Fruit fly (Drosophila melanogaster) whole organism, embryonic: Measurements from ENCODE around the gene heix.

Source experiments
- Ada2b ChIP-seq: fragments of 200-800 bp; sonication (Bioruptor generic); IDR thresholded peaks from 2 replicates; pipeline ENCODE4 v1.3.6; 2022; ENCODE audit warnings: missing biosample characterization, missing genetic modification characterization
- B-H2 ChIP-seq: fragments of 200-800 bp; sonication (Bioruptor generic); optimal IDR thresholded peaks from 2 replicates; lab custom pipeline; 2018; ENCODE audit warnings: missing biosample characterization, mild to moderate bottlenecking, missing genetic modification characterization
- Bteb2 ChIP-seq: fragments of 200-800 bp; sonication (Bioruptor generic); optimal IDR thresholded peaks from 2 replicates; lab custom pipeline; 2016; ENCODE audit warnings: missing biosample characterization, missing genetic modification characterization
- CG11093 ChIP-seq: fragments of 200-800 bp; sonication (Bioruptor generic); IDR thresholded peaks from 3 replicates; pipeline ENCODE4 v1.3.6; 2022; ENCODE audit warnings: missing biosample characterization, missing genetic modification characterization
- CG11247 ChIP-seq: fragments of 200-800 bp; sonication (Bioruptor generic); IDR thresholded peaks from 2 replicates; pipeline ENCODE4 v1.3.6; 2022; ENCODE audit warnings: missing biosample characterization, missing genetic modification characterization
- CG11723 ChIP-seq: fragments of 200-800 bp; sonication (Bioruptor generic); optimal IDR thresholded peaks from 2 replicates; lab custom pipeline; 2017; ENCODE audit warnings: missing biosample characterization, mild to moderate bottlenecking, missing genetic modification characterization
- CG12659 ChIP-seq: fragments of 200-800 bp; sonication (Bioruptor generic); optimal IDR thresholded peaks from 3 replicates; lab custom pipeline; 2017; ENCODE audit warnings: mild to moderate bottlenecking, missing biosample characterization, missing genetic modification reagents, missing genetic modification characterization
- CG12744 ChIP-seq: fragments of 200-800 bp; sonication (Bioruptor generic); optimal IDR thresholded peaks from 2 replicates; lab custom pipeline; 2016; ENCODE audit warnings: missing biosample characterization, missing genetic modification characterization
- CG13424 ChIP-seq: fragments of 200-800 bp; sonication (Bioruptor generic); optimal IDR thresholded peaks from 2 replicates; lab custom pipeline; 2019; ENCODE audit warnings: missing biosample characterization, mild to moderate bottlenecking, missing genetic modification characterization, moderate library complexity
- CG13894 ChIP-seq: fragments of 200-800 bp; sonication (Bioruptor generic); optimal IDR thresholded peaks from 3 replicates; lab custom pipeline; 2018; ENCODE audit warnings: missing biosample characterization, mild to moderate bottlenecking, missing genetic modification characterization, moderate library complexity
- CG14441 ChIP-seq: fragments of 200-800 bp; sonication (Bioruptor generic); IDR thresholded peaks from 2 replicates; pipeline ENCODE4 v1.3.6; 2022; ENCODE audit warnings: missing biosample characterization, missing genetic modification characterization
- CG1603 ChIP-seq: fragments of 200-800 bp; sonication (Bioruptor generic); optimal IDR thresholded peaks from 2 replicates; lab custom pipeline; 2019; ENCODE audit warnings: missing biosample characterization, mild to moderate bottlenecking, missing genetic modification characterization, moderate library complexity
- CG17328 ChIP-seq: fragments of 200-800 bp; sonication (Bioruptor generic); IDR thresholded peaks from 2 replicates; pipeline ENCODE4 v1.3.6; 2022; ENCODE audit warnings: missing biosample characterization, missing genetic modification characterization
- CG17802 ChIP-seq: fragments of 200-800 bp; sonication (Bioruptor generic); optimal IDR thresholded peaks from 2 replicates; lab custom pipeline; 2018; ENCODE audit warnings: missing biosample characterization, mild to moderate bottlenecking, missing genetic modification characterization, moderate library complexity
- CG2116 ChIP-seq: fragments of 200-800 bp; sonication (Bioruptor generic); optimal IDR thresholded peaks from 3 replicates; lab custom pipeline; 2018; ENCODE audit warnings: missing biosample characterization, mild to moderate bottlenecking, missing genetic modification characterization
- CG30020 ChIP-seq: fragments of 200-800 bp; optimal IDR thresholded peaks from 2 replicates; lab custom pipeline; 2019; ENCODE audit warnings: missing biosample characterization, mild to moderate bottlenecking, missing genetic modification characterization, moderate library complexity
- CG34376 ChIP-seq: fragments of 200-800 bp; sonication (Bioruptor generic); optimal IDR thresholded peaks from 2 replicates; lab custom pipeline; 2018; ENCODE audit warnings: missing biosample characterization, mild to moderate bottlenecking, missing genetic modification characterization
- CG4282 ChIP-seq: fragments of 200-800 bp; sonication (Bioruptor generic); optimal IDR thresholded peaks from 2 replicates; lab custom pipeline; 2016; ENCODE audit warnings: missing biosample characterization, missing genetic modification characterization
- CG4404 ChIP-seq: fragments of 200-800 bp; sonication (Bioruptor generic); IDR thresholded peaks from 2 replicates; pipeline ENCODE4 v1.3.6; 2022; ENCODE audit warnings: missing biosample characterization, missing genetic modification characterization
- CG4424 ChIP-seq: fragments of 200-800 bp; sonication (Bioruptor generic); optimal IDR thresholded peaks from 3 replicates; lab custom pipeline; 2016; ENCODE audit warnings: missing biosample characterization, missing genetic modification characterization
- CG4820 ChIP-seq: fragments of 200-800 bp; sonication (Bioruptor generic); optimal IDR thresholded peaks from 3 replicates; lab custom pipeline; 2016; ENCODE audit warnings: missing biosample characterization, missing genetic modification characterization
- CG5953 ChIP-seq: fragments of 200-800 bp; sonication (Bioruptor generic); IDR thresholded peaks from 2 replicates; pipeline ENCODE4 v1.3.6; 2022; ENCODE audit warnings: missing biosample characterization, missing genetic modification characterization
- CG6791 ChIP-seq: fragments of 200-800 bp; sonication (Bioruptor generic); IDR thresholded peaks from 3 replicates; pipeline ENCODE4 v1.3.6; 2022; ENCODE audit warnings: missing biosample characterization, missing genetic modification characterization; ENCODE audit not compliant: partially characterized antibody
- CG9797 ChIP-seq: fragments of 200-800 bp; sonication (Bioruptor generic); optimal IDR thresholded peaks from 3 replicates; lab custom pipeline; 2018; ENCODE audit warnings: missing biosample characterization, mild to moderate bottlenecking, missing genetic modification characterization
- CHES-1-like ChIP-seq: fragments of 200-800 bp; sonication (Bioruptor generic); optimal IDR thresholded peaks from 2 replicates; lab custom pipeline; 2016; ENCODE audit warnings: missing biosample characterization, missing genetic modification characterization
- CkIIα-i1 ChIP-seq: fragments of 200-800 bp; sonication (Bioruptor generic); IDR thresholded peaks from 2 replicates; pipeline ENCODE4 v1.3.6; 2022; ENCODE audit warnings: missing biosample characterization, missing genetic modification characterization
- Hmr ChIP-seq: fragments of 200-800 bp; sonication (Bioruptor generic); optimal IDR thresholded peaks from 3 replicates; lab custom pipeline; 2017; ENCODE audit warnings: mild to moderate bottlenecking, missing biosample characterization, missing genetic modification reagents, missing genetic modification characterization
- Hr3 ChIP-seq: fragments of 200-800 bp; sonication (Bioruptor generic); optimal IDR thresholded peaks from 3 replicates; lab custom pipeline; 2016; ENCODE audit warnings: missing biosample characterization, missing genetic modification characterization
- Lpt ChIP-seq: fragments of >200 bp; optimal IDR thresholded peaks from 2 replicates; lab custom pipeline; 2018; ENCODE audit warnings: missing biosample characterization, missing genetic modification characterization
- Med ChIP-seq: fragments of 200-800 bp; sonication (Bioruptor generic); peaks from one replicate; lab custom pipeline; 2016; ENCODE audit warnings: missing biosample characterization, missing genetic modification characterization, mild to moderate bottlenecking, inconsistent platforms, moderate library complexity
- Meics ChIP-seq: fragments of 200-800 bp; sonication (Bioruptor generic); optimal IDR thresholded peaks from 2 replicates; lab custom pipeline; 2017; ENCODE audit warnings: missing biosample characterization, mild to moderate bottlenecking, missing genetic modification characterization
- Optix ChIP-seq: fragments of 200-800 bp; sonication (Bioruptor generic); IDR thresholded peaks from 3 replicates; pipeline ENCODE4 v1.3.6; 2022; ENCODE audit warnings: missing biosample characterization, missing genetic modification characterization
- Sry-δ ChIP-seq: fragments of 200-800 bp; sonication (Bioruptor generic); optimal IDR thresholded peaks from 2 replicates; lab custom pipeline; 2016; ENCODE audit warnings: missing biosample characterization, missing genetic modification characterization
- ara ChIP-seq: fragments of 200-800 bp; sonication (Bioruptor generic); IDR thresholded peaks from 2 replicates; pipeline ENCODE4 v1.3.6; 2022; ENCODE audit warnings: missing biosample characterization, missing genetic modification characterization
- ci ChIP-seq: fragments of 200-800 bp; sonication (Bioruptor generic); IDR thresholded peaks from 3 replicates; pipeline ENCODE4 v1.3.6; 2022; ENCODE audit warnings: missing biosample characterization, missing genetic modification characterization
- corto ChIP-seq: fragments of 200-800 bp; sonication (Bioruptor generic); optimal IDR thresholded peaks from 2 replicates; lab custom pipeline; 2016; ENCODE audit warnings: missing biosample characterization, mild to moderate bottlenecking, missing genetic modification characterization, moderate library complexity
- en ChIP-seq: fragments of 200-800 bp; sonication (Bioruptor generic); optimal IDR thresholded peaks from 2 replicates; lab custom pipeline; 2016; ENCODE audit warnings: missing biosample characterization, missing genetic modification characterization
- ewg ChIP-seq: fragments of 200-800 bp; sonication (Bioruptor generic); optimal IDR thresholded peaks from 3 replicates; lab custom pipeline; 2017; ENCODE audit warnings: mild to moderate bottlenecking, missing biosample characterization, missing genetic modification reagents, missing genetic modification characterization
- fd3F ChIP-seq: fragments of 200-800 bp; sonication (Bioruptor generic); optimal IDR thresholded peaks from 2 replicates; lab custom pipeline; 2018; ENCODE audit warnings: missing biosample characterization, mild to moderate bottlenecking, missing genetic modification characterization, moderate library complexity
- jumu ChIP-seq: fragments of 200-800 bp; sonication (Bioruptor generic); optimal IDR thresholded peaks from 3 replicates; lab custom pipeline; 2016; ENCODE audit warnings: missing biosample characterization, missing genetic modification characterization
- kni ChIP-seq: fragments of 200-800 bp; sonication (Bioruptor generic); optimal IDR thresholded peaks from 3 replicates; lab custom pipeline; 2017; ENCODE audit warnings: mild to moderate bottlenecking, missing biosample characterization, missing genetic modification reagents, missing genetic modification characterization
- lab ChIP-seq: fragments of 200-800 bp; sonication (Bioruptor generic); optimal IDR thresholded peaks from 3 replicates; lab custom pipeline; 2017; ENCODE audit warnings: missing biosample characterization, missing genetic modification characterization, mild to moderate bottlenecking, moderate library complexity, missing genetic modification reagents
- psq ChIP-seq: fragments of 200-800 bp; sonication (Bioruptor generic); optimal IDR thresholded peaks from 2 replicates; lab custom pipeline; 2017; ENCODE audit warnings: missing biosample characterization, missing genetic modification characterization
- pzg ChIP-seq: fragments of 200-800 bp; sonication (Bioruptor generic); optimal IDR thresholded peaks from 3 replicates; lab custom pipeline; 2018; ENCODE audit warnings: missing biosample characterization, mild to moderate bottlenecking, missing genetic modification characterization, moderate library complexity
- repo ChIP-seq: fragments of 200-800 bp; sonication (Bioruptor generic); optimal IDR thresholded peaks from 2 replicates; lab custom pipeline; 2016; ENCODE audit warnings: missing biosample characterization, missing genetic modification characterization
- sc ChIP-seq, 3 experiments: fragments of >200 bp in 2 of 3; fragments of 200-800 bp in 1 of 3; sonication (Bioruptor generic) in 1 of 3; optimal IDR thresholded peaks; 2 replicates in 2 of 3; 3 replicates in 1 of 3; lab custom pipeline; 2017; ENCODE audit warnings: mild to moderate bottlenecking in 1 of 3, missing biosample characterization in 1 of 3, missing genetic modification characterization in 1 of 3, missing genetic modification reagents in 1 of 3
- sd ChIP-seq: fragments of 200-800 bp; sonication (Bioruptor generic); optimal IDR thresholded peaks from 3 replicates; lab custom pipeline; 2018; ENCODE audit warnings: missing biosample characterization, mild to moderate bottlenecking, missing genetic modification characterization, moderate library complexity
- sna ChIP-seq: fragments of 200-800 bp; sonication (Bioruptor generic); IDR thresholded peaks from 2 replicates; pipeline ENCODE4 v1.3.6; 2022; ENCODE audit warnings: missing biosample characterization, missing genetic modification characterization; ENCODE audit not compliant: partially characterized antibody
- trem ChIP-seq: fragments of 200-800 bp; optimal IDR thresholded peaks from 3 replicates; lab custom pipeline; 2019; ENCODE audit warnings: missing biosample characterization, mild to moderate bottlenecking, missing genetic modification characterization, moderate library complexity
- z ChIP-seq: fragments of 200-800 bp; sonication (Bioruptor generic); IDR thresholded peaks from 3 replicates; pipeline ENCODE4 v1.3.6; 2022; ENCODE audit warnings: missing biosample characterization, missing genetic modification characterization
- zf30C ChIP-seq: fragments of 200-800 bp; sonication (Bioruptor generic); optimal IDR thresholded peaks from 3 replicates; lab custom pipeline; 2018; ENCODE audit warnings: missing biosample characterization, mild to moderate bottlenecking, missing genetic modification characterization

The heix gene

dm6 chr2L:16315027-16315426 is 15.4 kb upstream of the heix start (continued):
- no peak for TF ChIP-seq sc (optimal IDR thresholded peaks at IDR 0.05; lab: Kevin White, UChicago)
- TF ChIP-seq sc (GFP tag; optimal IDR thresholded peaks at IDR 0.05; lab: Kevin White, UChicago): no peak
- TF ChIP-seq CG12659 (GFP tag; lab: Kevin White, UChicago): no peak
- no peak for TF ChIP-seq sna
- peak; percentile 6 for TF ChIP-seq Meics (GFP tag; lab: Kevin White, UChicago)
- TF ChIP-seq CG13424: no peak
- no peak for TF ChIP-seq CHES-1-like (GFP tag; lab: Kevin White, UChicago)
- TF ChIP-seq jumu: no peak
- no peak for TF ChIP-seq CG4424 (GFP tag; lab: Kevin White, UChicago)
- TF ChIP-seq CG2116 (GFP tag; lab: Kevin White, UChicago): no peak
- no peak for TF ChIP-seq Hr3 (GFP tag; lab: Kevin White, UChicago)
- TF ChIP-seq psq: no peak
- TF ChIP-seq lab (GFP tag; lab: Kevin White, UChicago): peak; percentile 61
- TF ChIP-seq CG5953 (GFP tag; lab: Robert Waterston, UW): no peak
- TF ChIP-seq CG4282 (GFP tag; lab: Kevin White, UChicago): no peak
- TF ChIP-seq fd3F: no peak
- no peak for TF ChIP-seq trem (tag; lab: Kevin White, UChicago)
- TF ChIP-seq zf30C: no peak
- TF ChIP-seq Bteb2: no peak
- TF ChIP-seq ci (GFP tag; lab: Robert Waterston, UW): peak; percentile 48; the same call in 1 of the 3 replicates
- TF ChIP-seq CG17328 (GFP tag; lab: Robert Waterston, UW): no peak
- TF ChIP-seq Ada2b (GFP tag; lab: Robert Waterston, UW): no peak
- no peak for TF ChIP-seq Optix
- TF ChIP-seq CG17802 (tag; lab: Kevin White, UChicago): no peak
- no peak for TF ChIP-seq CG1603
- no peak for TF ChIP-seq ewg (GFP tag; lab: Kevin White, UChicago)
- TF ChIP-seq CG34376 (GFP tag; lab: Kevin White, UChicago): peak; percentile 87
- no peak for TF ChIP-seq CG11247 (GFP tag; lab: Robert Waterston, UW)
- no peak for TF ChIP-seq repo (GFP tag; lab: Kevin White, UChicago)
- no peak for TF ChIP-seq Lpt (GFP tag; lab: Kevin White, UChicago)
- no peak for TF ChIP-seq CG12744
- peak; percentile 92 for TF ChIP-seq CG13894 (tag; lab: Kevin White, UChicago)
- no peak for TF ChIP-seq CG11093 (GFP tag; lab: Robert Waterston, UW)
- TF ChIP-seq sd (tag; lab: Kevin White, UChicago): peak; percentile 95
- TF ChIP-seq CG11723 (GFP tag; lab: Kevin White, UChicago): no peak
- peak; percentile 75 for TF ChIP-seq Med
- TF ChIP-seq Hmr (GFP tag; lab: Kevin White, UChicago): peak; percentile 41
- TF ChIP-seq CG14441 (GFP tag; lab: Robert Waterston, UW): no peak
- peak; percentile 0 for TF ChIP-seq pzg
- no peak for TF ChIP-seq CG4404 (GFP tag; lab: Robert Waterston, UW)
- no peak for TF ChIP-seq CG4820 (GFP tag; lab: Kevin White, UChicago)
- TF ChIP-seq CkIIα-i1 (GFP tag; lab: Robert Waterston, UW): no peak
- no peak for TF ChIP-seq z (GFP tag; lab: Robert Waterston, UW)
- no peak for TF ChIP-seq en
- TF ChIP-seq CG6791: no peak
- TF ChIP-seq B-H2 (GFP tag; lab: Kevin White, UChicago): peak; percentile 82
- no peak for TF ChIP-seq ara (GFP tag; lab: Robert Waterston, UW)
- no peak for TF ChIP-seq Sry-δ (GFP tag; lab: Kevin White, UChicago)
- peak; percentile 19 for TF ChIP-seq corto
- no peak for TF ChIP-seq CG30020 (tag; lab: Kevin White, UChicago)
- no peak for TF ChIP-seq CG9797
- no peak for TF ChIP-seq kni (GFP tag; lab: Kevin White, UChicago)
